Fruit fly (Drosophila melanogaster) whole organism, embryonic: ENCODE results near the gene Art4.

Experiments used
- BtbVII ChIP-seq: fragments of 200-800 bp; sonication (Bioruptor generic); optimal IDR thresholded peaks from 3 replicates; lab custom pipeline; 2017; ENCODE audit warnings: missing biosample characterization, mild to moderate bottlenecking, missing genetic modification characterization
- CG10274 ChIP-seq: fragments of 200-800 bp; sonication (Bioruptor generic); optimal IDR thresholded peaks from 3 replicates; lab custom pipeline; 2017; ENCODE audit warnings: missing biosample characterization, mild to moderate bottlenecking, missing genetic modification characterization
- CG10543 ChIP-seq: fragments of 200-800 bp; sonication (Bioruptor generic); optimal IDR thresholded peaks from 3 replicates; lab custom pipeline; 2017; ENCODE audit warnings: missing biosample characterization, mild to moderate bottlenecking, missing genetic modification characterization, moderate library complexity
- CG11695 ChIP-seq: fragments of 200-800 bp; sonication (Bioruptor generic); IDR thresholded peaks from 3 replicates; pipeline ENCODE4 v1.3.6; 2022; ENCODE audit warnings: missing biosample characterization, missing genetic modification characterization
- CG12236 ChIP-seq: fragments of 200-800 bp; sonication (Bioruptor generic); optimal IDR thresholded peaks from 2 replicates; lab custom pipeline; 2016; ENCODE audit warnings: missing biosample characterization, missing genetic modification characterization
- CG12299 ChIP-seq: fragments of 200-800 bp; sonication (Bioruptor generic); optimal IDR thresholded peaks from 2 replicates; lab custom pipeline; 2018; ENCODE audit warnings: missing biosample characterization, mild to moderate bottlenecking, missing genetic modification characterization
- CG12659 ChIP-seq: fragments of 200-800 bp; sonication (Bioruptor generic); optimal IDR thresholded peaks from 3 replicates; lab custom pipeline; 2017; ENCODE audit warnings: mild to moderate bottlenecking, missing biosample characterization, missing genetic modification reagents, missing genetic modification characterization
- CG13296 ChIP-seq: fragments of 200-800 bp; sonication (Bioruptor generic); optimal IDR thresholded peaks from 3 replicates; lab custom pipeline; 2018; ENCODE audit warnings: missing biosample characterization, mild to moderate bottlenecking, missing genetic modification characterization
- CG17361 ChIP-seq: fragments of 200-800 bp; sonication (Bioruptor generic); IDR thresholded peaks from 3 replicates; pipeline ENCODE4 v1.3.6; 2022; ENCODE audit warnings: missing biosample characterization, missing genetic modification characterization
- CG17385 ChIP-seq: fragments of 200-800 bp; sonication (Bioruptor generic); optimal IDR thresholded peaks from 3 replicates; lab custom pipeline; 2018; ENCODE audit warnings: missing biosample characterization, mild to moderate bottlenecking, missing genetic modification characterization
- CG3065 ChIP-seq: fragments of 200-800 bp; sonication (Bioruptor generic); optimal IDR thresholded peaks from 2 replicates; lab custom pipeline; 2016; ENCODE audit warnings: missing biosample characterization, missing genetic modification characterization
- CG3281 ChIP-seq: fragments of 200-800 bp; sonication (Bioruptor generic); optimal IDR thresholded peaks from 3 replicates; lab custom pipeline; 2017; ENCODE audit warnings: missing biosample characterization, mild to moderate bottlenecking, missing genetic modification characterization
- CG42726 ChIP-seq: fragments of 200-800 bp; sonication (Bioruptor generic); IDR thresholded peaks from 2 replicates; pipeline ENCODE4 v1.3.6; 2022; ENCODE audit warnings: missing biosample characterization, missing genetic modification characterization; ENCODE audit not compliant: partially characterized antibody
- CG4820 ChIP-seq: fragments of 200-800 bp; sonication (Bioruptor generic); optimal IDR thresholded peaks from 3 replicates; lab custom pipeline; 2016; ENCODE audit warnings: missing biosample characterization, missing genetic modification characterization
- CG4854 ChIP-seq: fragments of 200-800 bp; sonication (Bioruptor generic); optimal IDR thresholded peaks from 2 replicates; lab custom pipeline; 2016; ENCODE audit warnings: missing biosample characterization, missing genetic modification characterization, inconsistent platforms
- CG5953 ChIP-seq: fragments of 200-800 bp; sonication (Bioruptor generic); IDR thresholded peaks from 2 replicates; pipeline ENCODE4 v1.3.6; 2022; ENCODE audit warnings: missing biosample characterization, missing genetic modification characterization
- CG7556 ChIP-seq: fragments of 200-800 bp; sonication (Bioruptor generic); optimal IDR thresholded peaks from 2 replicates; lab custom pipeline; 2017; ENCODE audit warnings: missing biosample characterization, mild to moderate bottlenecking, missing genetic modification characterization
- CG8388 ChIP-seq: fragments of 200-800 bp; sonication (Bioruptor generic); optimal IDR thresholded peaks from 2 replicates; lab custom pipeline; 2019; ENCODE audit warnings: missing biosample characterization, mild to moderate bottlenecking, missing genetic modification characterization, moderate library complexity
- D19A ChIP-seq: fragments of 200-800 bp; optimal IDR thresholded peaks from 3 replicates; lab custom pipeline; 2019; ENCODE audit warnings: missing biosample characterization, mild to moderate bottlenecking, missing genetic modification characterization, moderate library complexity
- Dfd ChIP-seq, 2 experiments: fragments of >200 bp; optimal IDR thresholded peaks; 2 replicates each; lab custom pipeline; 2017; ENCODE audit warnings: missing biosample characterization in 2 of 2, missing genetic modification characterization in 2 of 2
- HLH4C ChIP-seq: fragments of 200-800 bp; sonication (Bioruptor generic); IDR thresholded peaks from 3 replicates; pipeline ENCODE4 v1.3.6; 2022; ENCODE audit warnings: missing biosample characterization, missing genetic modification characterization; ENCODE audit not compliant: partially characterized antibody
- Hr78 ChIP-seq, 2 experiments: fragments of 200-800 bp in 1 of 2; fragments of >200 bp in 1 of 2; sonication (Bioruptor generic) in 1 of 2; optimal IDR thresholded peaks; 2 replicates each; lab custom pipeline; 2017 to 2019; ENCODE audit warnings: missing biosample characterization in 2 of 2, missing genetic modification characterization in 2 of 2, mild to moderate bottlenecking in 1 of 2, moderate library complexity in 1 of 2
- Lim3 ChIP-seq: fragments of 200-800 bp; sonication (Bioruptor generic); IDR thresholded peaks from 2 replicates; pipeline ENCODE4 v1.3.6; 2022; ENCODE audit warnings: missing biosample characterization, missing genetic modification characterization
- Max ChIP-seq: fragments of 200-800 bp; sonication (Bioruptor generic); optimal IDR thresholded peaks from 2 replicates; lab custom pipeline; 2016; ENCODE audit warnings: missing biosample characterization, mild to moderate bottlenecking, missing genetic modification characterization
- Meics ChIP-seq: fragments of 200-800 bp; sonication (Bioruptor generic); optimal IDR thresholded peaks from 2 replicates; lab custom pipeline; 2017; ENCODE audit warnings: missing biosample characterization, mild to moderate bottlenecking, missing genetic modification characterization
- Mrtf ChIP-seq: fragments of 200-800 bp; sonication (Bioruptor generic); IDR thresholded peaks from 3 replicates; pipeline ENCODE4 v1.3.6; 2022; ENCODE audit warnings: missing biosample characterization, missing genetic modification characterization
- NC2α ChIP-seq: fragments of 200-800 bp; sonication (Bioruptor generic); optimal IDR thresholded peaks from 2 replicates; lab custom pipeline; 2016; ENCODE audit warnings: missing biosample characterization, missing genetic modification characterization
- Oli ChIP-seq: fragments of 200-800 bp; sonication (Bioruptor generic); optimal IDR thresholded peaks from 2 replicates; lab custom pipeline; 2018; ENCODE audit warnings: missing biosample characterization, mild to moderate bottlenecking, missing genetic modification characterization, moderate library complexity
- Trl ChIP-seq, 3 experiments: fragments of >200 bp in 2 of 3; fragments of 200-800 bp in 1 of 3; sonication (Bioruptor generic) in 1 of 3; optimal IDR thresholded peaks; 2 replicates in 1 of 3; 3 replicates in 2 of 3; lab custom pipeline; 2016 to 2017; ENCODE audit warnings: missing biosample characterization in 1 of 3, missing genetic modification characterization in 1 of 3
- aop ChIP-seq: fragments of 200-800 bp; sonication (Bioruptor generic); IDR thresholded peaks from 2 replicates; pipeline ENCODE4 v1.3.6; 2022; ENCODE audit warnings: missing biosample characterization, missing genetic modification characterization
- br ChIP-seq: fragments of >200 bp; optimal IDR thresholded peaks from 2 replicates; lab custom pipeline; 2017
- chinmo ChIP-seq: fragments of 200-800 bp; sonication (Bioruptor generic); IDR thresholded peaks from 4 replicates; pipeline ENCODE4 v1.3.6; 2022; ENCODE audit warnings: missing biosample characterization, missing genetic modification characterization; ENCODE audit not compliant: partially characterized antibody
- crol ChIP-seq: fragments of 200-800 bp; sonication (Bioruptor generic); IDR thresholded peaks from 2 replicates; pipeline ENCODE4 v1.3.6; 2022; ENCODE audit warnings: missing biosample characterization, missing genetic modification characterization
- dm ChIP-seq: fragments of 200-800 bp; sonication (Bioruptor generic); optimal IDR thresholded peaks from 3 replicates; lab custom pipeline; 2016; ENCODE audit warnings: missing biosample characterization, missing genetic modification characterization
- gt ChIP-seq: fragments of 200-800 bp; sonication (Bioruptor generic); IDR thresholded peaks from 2 replicates; pipeline ENCODE4 v1.3.6; 2022; ENCODE audit warnings: missing biosample characterization, missing genetic modification characterization
- ind ChIP-seq: fragments of 200-800 bp; sonication (Bioruptor generic); optimal IDR thresholded peaks from 3 replicates; lab custom pipeline; 2016; ENCODE audit warnings: missing biosample characterization, missing genetic modification characterization
- kay ChIP-seq: fragments of 200-800 bp; sonication (Bioruptor generic); optimal IDR thresholded peaks from 2 replicates; lab custom pipeline; 2016; ENCODE audit warnings: missing biosample characterization, missing genetic modification characterization
- lab ChIP-seq: fragments of 200-800 bp; sonication (Bioruptor generic); optimal IDR thresholded peaks from 3 replicates; lab custom pipeline; 2017; ENCODE audit warnings: missing biosample characterization, missing genetic modification characterization, mild to moderate bottlenecking, moderate library complexity, missing genetic modification reagents
- lilli ChIP-seq: fragments of 200-800 bp; sonication (Bioruptor generic); optimal IDR thresholded peaks from 3 replicates; lab custom pipeline; 2016; ENCODE audit warnings: missing biosample characterization, missing genetic modification characterization
- luna ChIP-seq: fragments of 200-800 bp; sonication (Bioruptor generic); optimal IDR thresholded peaks from 2 replicates; lab custom pipeline; 2016; ENCODE audit warnings: missing biosample characterization, missing genetic modification characterization
- mirr ChIP-seq: fragments of 200-800 bp; sonication (Bioruptor generic); optimal IDR thresholded peaks from 3 replicates; lab custom pipeline; 2018; ENCODE audit warnings: missing biosample characterization, mild to moderate bottlenecking, missing genetic modification characterization
- nerfin-2 ChIP-seq: fragments of 200-800 bp; sonication (Bioruptor generic); IDR thresholded peaks from 2 replicates; pipeline ENCODE4 v1.3.6; 2022; ENCODE audit warnings: missing biosample characterization, missing genetic modification characterization; ENCODE audit not compliant: partially characterized antibody
- odd ChIP-seq: fragments of 200-800 bp; sonication (Bioruptor generic); optimal IDR thresholded peaks from 2 replicates; lab custom pipeline; 2017; ENCODE audit warnings: missing biosample characterization, mild to moderate bottlenecking, missing genetic modification characterization
- pb ChIP-seq: fragments of 200-800 bp; sonication (Bioruptor generic); optimal IDR thresholded peaks from 3 replicates; lab custom pipeline; 2016; ENCODE audit warnings: missing biosample characterization, missing genetic modification characterization
- row ChIP-seq: fragments of 200-800 bp; sonication (Bioruptor generic); IDR thresholded peaks from 3 replicates; pipeline ENCODE4 v1.3.6; 2022; ENCODE audit warnings: missing biosample characterization, missing genetic modification characterization
- run ChIP-seq: fragments of 200-800 bp; sonication (Bioruptor generic); optimal IDR thresholded peaks from 3 replicates; lab custom pipeline; 2018; ENCODE audit warnings: missing biosample characterization, mild to moderate bottlenecking, missing genetic modification characterization
- salm ChIP-seq: fragments of 200-800 bp; sonication (Bioruptor generic); optimal IDR thresholded peaks from 2 replicates; lab custom pipeline; 2018; ENCODE audit warnings: missing biosample characterization, mild to moderate bottlenecking, missing genetic modification characterization
- sens ChIP-seq: fragments of 200-800 bp; sonication (Bioruptor generic); peaks from one replicate; lab custom pipeline; 2016; ENCODE audit warnings: missing biosample characterization, missing genetic modification characterization
- sna ChIP-seq: fragments of 200-800 bp; sonication (Bioruptor generic); IDR thresholded peaks from 2 replicates; pipeline ENCODE4 v1.3.6; 2022; ENCODE audit warnings: missing biosample characterization, missing genetic modification characterization; ENCODE audit not compliant: partially characterized antibody

The Art4 gene

DNA sequence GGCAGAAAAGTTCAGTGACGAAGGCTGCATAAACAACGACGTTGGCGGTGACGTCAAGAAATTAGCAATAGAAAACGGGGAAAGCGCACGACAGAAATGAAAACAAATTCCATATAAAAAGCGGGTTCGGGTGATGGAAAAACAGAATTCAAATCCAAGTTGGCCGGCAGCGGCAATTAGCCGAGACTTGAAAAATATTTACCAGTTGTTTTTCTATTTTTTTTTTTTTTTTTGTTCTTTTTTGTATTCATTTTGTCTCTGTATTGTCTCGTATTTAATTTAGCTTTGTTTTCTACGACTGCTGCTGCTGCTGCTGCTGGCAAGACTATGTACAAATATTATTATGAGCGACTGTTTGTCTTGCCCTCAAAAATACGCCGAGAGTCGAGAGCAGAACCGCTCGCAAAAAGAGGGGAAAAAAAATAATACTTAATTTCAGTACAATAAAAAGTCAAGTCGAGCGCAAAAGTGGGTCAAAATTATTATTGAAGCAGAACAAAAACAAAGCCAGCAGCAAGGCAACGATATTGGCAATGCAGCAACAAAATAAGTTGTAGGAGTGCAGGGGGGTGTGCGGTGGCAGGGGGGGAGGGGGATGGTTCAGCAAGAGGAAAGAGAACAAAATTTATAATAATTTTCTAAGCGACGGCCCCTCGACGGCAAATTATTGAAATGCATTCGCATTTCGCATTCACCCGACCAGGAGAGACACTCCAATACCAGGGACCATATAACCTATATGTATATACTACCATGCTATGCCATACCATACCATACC lies 51.7 kb downstream of the Art4 start:
- no peak for TF ChIP-seq CG7556 (GFP tag; lab: Kevin White, UChicago)
- TF ChIP-seq gt, result no peak
- peak; percentile 28 for TF ChIP-seq sens (GFP tag; lab: Kevin White, UChicago)
- TF ChIP-seq CG10543 (GFP tag; lab: Kevin White, UChicago), result no peak
- TF ChIP-seq chinmo (GFP tag; lab: Robert Waterston, UW), result 0 out of 4 replicates have a peak, but pooled peaks have one; percentile 58
- no peak for TF ChIP-seq Trl (optimal IDR thresholded peaks at IDR 0.05; lab: Kevin White, UChicago)
- TF ChIP-seq Trl (GFP tag; optimal IDR thresholded peaks at IDR 0.05; lab: Kevin White, UChicago), result no peak
- TF ChIP-seq run, result no peak
- no peak for TF ChIP-seq D19A (tag; lab: Kevin White, UChicago)
- TF ChIP-seq CG12299 (tag; lab: Kevin White, UChicago), result no peak
- no peak for TF ChIP-seq CG3281 (GFP tag; lab: Kevin White, UChicago)
- no peak for TF ChIP-seq Oli (tag; lab: Kevin White, UChicago)
- 0 out of 3 replicates have a peak, but pooled peaks have one; percentile 32 for TF ChIP-seq HLH4C (GFP tag; lab: Robert Waterston, UW)
- TF ChIP-seq CG17361 (GFP tag; lab: Robert Waterston, UW), result no peak
- no peak for TF ChIP-seq row (GFP tag; lab: Robert Waterston, UW)
- TF ChIP-seq Hr78 (GFP tag; optimal IDR thresholded peaks at IDR 0.05; lab: Kevin White, UChicago), result no peak
- no peak for TF ChIP-seq CG4854 (GFP tag; lab: Kevin White, UChicago)
- TF ChIP-seq CG11695 (GFP tag; lab: Robert Waterston, UW), result no peak
- no peak for TF ChIP-seq sna (GFP tag; lab: Robert Waterston, UW)
- TF ChIP-seq CG17385, result no peak
- no peak for TF ChIP-seq Dfd (GFP tag; optimal IDR thresholded peaks at IDR 0.05; lab: Kevin White, UChicago)
- TF ChIP-seq kay, result no peak
- no peak for TF ChIP-seq ind (GFP tag; lab: Kevin White, UChicago)
- TF ChIP-seq luna, result no peak
- no peak for TF ChIP-seq CG42726
- TF ChIP-seq CG8388, result peak; percentile 23
- no peak for TF ChIP-seq NC2α (GFP tag; lab: Kevin White, UChicago)
- TF ChIP-seq crol, result peak; percentile 78
- TF ChIP-seq nerfin-2, result no peak
- TF ChIP-seq CG4820 (GFP tag; lab: Kevin White, UChicago), result no peak
- no peak for TF ChIP-seq CG5953
- TF ChIP-seq Max (GFP tag; lab: Kevin White, UChicago), result no peak
- no peak for TF ChIP-seq aop
- no peak for TF ChIP-seq Lim3
- no peak for TF ChIP-seq CG12236 (GFP tag; lab: Kevin White, UChicago)
- TF ChIP-seq pb, result no peak
- TF ChIP-seq salm, result no peak
- peak; percentile 6 for TF ChIP-seq CG13296 (GFP tag; lab: Kevin White, UChicago)
- TF ChIP-seq BtbVII (GFP tag; lab: Kevin White, UChicago), result no peak
- no peak for TF ChIP-seq Mrtf
- peak; percentile 48 for TF ChIP-seq Meics
- no peak for TF ChIP-seq CG3065 (GFP tag; lab: Kevin White, UChicago)
- TF ChIP-seq br (lab: Kevin White, UChicago), result no peak
- TF ChIP-seq lilli (GFP tag; lab: Kevin White, UChicago), result no peak
- TF ChIP-seq lab (GFP tag; lab: Kevin White, UChicago), result peak; percentile 20
- TF ChIP-seq dm (GFP tag; lab: Kevin White, UChicago), result no peak
- TF ChIP-seq CG12659 (GFP tag; lab: Kevin White, UChicago), result no peak
- no peak for TF ChIP-seq mirr (GFP tag; lab: Kevin White, UChicago)
- TF ChIP-seq CG10274 (GFP tag; lab: Kevin White, UChicago), result no peak
- TF ChIP-seq odd (GFP tag; lab: Kevin White, UChicago), result no peak
